Worm (Caenorhabditis elegans) whole organism, L4/young adult: ENCODE measurements around the gene F55B11.7.
A peak's percentile ranks its signal among the peaks of the same experiment; 100 is the strongest.
"Not testable (repeated sequence)": the region's sequence is repeated elsewhere in the genome, so short reads cannot be mapped to it uniquely, and the experiment has no call there.

ENCODE experiments used
- W03F9.2 ChIP-seq: fragments of 150-350 bp; optimal IDR thresholded peaks from 2 replicates; lab custom pipeline; 2014; ENCODE audit warnings: missing biosample characterization, missing genetic modification characterization
- dao-5 ChIP-seq: sonication (generic microtip); optimal IDR thresholded peaks from 2 replicates; lab custom pipeline; 2016; ENCODE audit warnings: missing genotype, missing genetic modification characterization, moderate library complexity, missing compliant biosample characterization
- him-1 ChIP-seq: sonication (generic microtip); optimal IDR thresholded peaks from 2 replicates; lab custom pipeline; 2016; ENCODE audit warnings: missing genotype, missing genetic modification reagents, missing genetic modification characterization, missing compliant biosample characterization

F55B11.7 gene

ce11 chrIV:14421938-14422337 lies at the start of gene F55B11.7:
TSS of gene F55B11.7 (minus strand) at chrIV:14422038.
- TF ChIP-seq him-1 (tag; lab: Kevin White, UChicago): no peak
- no peak for TF ChIP-seq dao-5 (tag; lab: Kevin White, UChicago)
- TF ChIP-seq W03F9.2 (tag; lab: Kevin White, UChicago): no peak

- TF ChIP-seq him-1 (tag; lab: Kevin White, UChicago) (no peak), W03F9.2 (tag; lab: Kevin White, UChicago) (no peak), dao-5 (tag; lab: Kevin White, UChicago) (no peak)
These were observed 47.2 kb upstream of the F55B11.7 start for ce11 chrIV:14469013-14469412.

- TF ChIP-seq him-1 (tag; lab: Kevin White, UChicago): no peak
- no peak for TF ChIP-seq W03F9.2 (tag; lab: Kevin White, UChicago)
- no peak for TF ChIP-seq dao-5 (tag; lab: Kevin White, UChicago)
These were observed 45.0 kb upstream of the F55B11.7 start for ce11 chrIV:14466837-14467236.

- TF ChIP-seq him-1 (tag; lab: Kevin White, UChicago): no peak
- TF ChIP-seq dao-5 (tag; lab: Kevin White, UChicago): no peak
- no peak for TF ChIP-seq W03F9.2 (tag; lab: Kevin White, UChicago)
These were observed 44.2 kb upstream of the F55B11.7 start for ce11 chrIV:14466048-14466447.

ce11 chrIV:14464065-14464567 lies 42.3 kb upstream of the F55B11.7 start, which contains the start of gene dld-1:
TSS of gene dld-1 (plus strand) at chrIV:14464517.
- peak; percentile 85 for TF ChIP-seq W03F9.2 (tag; lab: Kevin White, UChicago)
- TF ChIP-seq him-1 (tag; lab: Kevin White, UChicago): peak; percentile 67
- TF ChIP-seq dao-5 (tag; lab: Kevin White, UChicago): no peak

- TF ChIP-seq dao-5 (tag; lab: Kevin White, UChicago) (no peak), him-1 (tag; lab: Kevin White, UChicago) (no peak), W03F9.2 (tag; lab: Kevin White, UChicago) (no peak)
These were observed 34.8 kb upstream of the F55B11.7 start, which contains the start of gene nspg-9 for ce11 chrIV:14456667-14457066. TSS of gene nspg-9 (plus strand) at chrIV:14456900.

ce11 chrIV:14445191-14445795 lies 23.5 kb upstream of the F55B11.7 start:
- TF ChIP-seq W03F9.2 (tag; lab: Kevin White, UChicago) (no peak), him-1 (tag; lab: Kevin White, UChicago) (no peak)

- TF ChIP-seq him-1 (tag; lab: Kevin White, UChicago) (no peak), dao-5 (tag; lab: Kevin White, UChicago) (no peak), W03F9.2 (tag; lab: Kevin White, UChicago) (no peak)
These were observed 22.2 kb upstream of the F55B11.7 start, which contains the start of gene tra-3 for ce11 chrIV:14444077-14444476. TSS of gene tra-3 (minus strand) at chrIV:14444183.

ce11 chrIV:14437391-14437790 lies 15.6 kb upstream of the F55B11.7 start:
- TF ChIP-seq W03F9.2 (tag; lab: Kevin White, UChicago) (no peak), him-1 (tag; lab: Kevin White, UChicago) (no peak), dao-5 (tag; lab: Kevin White, UChicago) (no peak)

- TF ChIP-seq dao-5 (tag; lab: Kevin White, UChicago) (no peak), W03F9.2 (tag; lab: Kevin White, UChicago) (no peak), him-1 (tag; lab: Kevin White, UChicago) (no peak)
These were observed 14.1 kb upstream of the F55B11.7 start for ce11 chrIV:14435902-14436301.

ce11 chrIV:14430853-14431252 lies 9.0 kb upstream of the F55B11.7 start, which contains the start of gene F55B11.4:
TSS of gene F55B11.4 (minus strand) at chrIV:14430920.
- TF ChIP-seq him-1 (tag; lab: Kevin White, UChicago) (no peak), W03F9.2 (tag; lab: Kevin White, UChicago) (no peak), dao-5 (tag; lab: Kevin White, UChicago) (no peak)

ce11 chrIV:14427395-14427794 lies 5.6 kb upstream of the F55B11.7 start, which contains the start of gene F55B11.5:
TSS of gene F55B11.5 (plus strand) at chrIV:14427695.
- not testable (repeated sequence) for TF ChIP-seq him-1, W03F9.2, dao-5 (tag; lab: Kevin White, UChicago)

ce11 chrIV:14424396-14424795 lies 2.6 kb upstream of the F55B11.7 start, which contains the start of gene F55B11.3:
TSS of gene F55B11.3 (plus strand) at chrIV:14424696.
- TF ChIP-seq dao-5 (tag; lab: Kevin White, UChicago): no peak
- no peak for TF ChIP-seq him-1 (tag; lab: Kevin White, UChicago)
- TF ChIP-seq W03F9.2 (tag; lab: Kevin White, UChicago): no peak
